Fruit fly (Drosophila melanogaster) whole organism, embryonic: Measurements from ENCODE around the gene CG7377.

Experiments
- Atf-2 ChIP-seq: fragments of 200-800 bp; sonication (Bioruptor generic); optimal IDR thresholded peaks from 2 replicates; lab custom pipeline; 2016; ENCODE audit warnings: missing biosample characterization, missing genetic modification characterization
- Atf3 ChIP-seq: fragments of 200-800 bp; sonication (Bioruptor generic); optimal IDR thresholded peaks from 3 replicates; lab custom pipeline; 2016; ENCODE audit warnings: missing biosample characterization, missing genetic modification characterization
- CG11093 ChIP-seq: fragments of 200-800 bp; sonication (Bioruptor generic); IDR thresholded peaks from 3 replicates; pipeline ENCODE4 v1.3.6; 2022; ENCODE audit warnings: missing biosample characterization, missing genetic modification characterization
- CG12155 ChIP-seq: fragments of 200-800 bp; sonication (Bioruptor generic); optimal IDR thresholded peaks from 3 replicates; lab custom pipeline; 2016; ENCODE audit warnings: missing biosample characterization, missing genetic modification characterization
- CG12391 ChIP-seq: fragments of 200-800 bp; sonication (Bioruptor generic); optimal IDR thresholded peaks from 3 replicates; lab custom pipeline; 2018; ENCODE audit warnings: missing biosample characterization, mild to moderate bottlenecking, missing genetic modification characterization, moderate library complexity
- CG14050 ChIP-seq: fragments of 200-800 bp; sonication (Bioruptor generic); IDR thresholded peaks from 3 replicates; pipeline ENCODE4 v1.3.6; 2022; ENCODE audit warnings: missing biosample characterization, missing genetic modification characterization
- CG1529 ChIP-seq: fragments of 200-800 bp; sonication (Bioruptor generic); optimal IDR thresholded peaks from 3 replicates; lab custom pipeline; 2018; ENCODE audit warnings: missing biosample characterization, missing genetic modification characterization
- CG15601 ChIP-seq: fragments of 200-800 bp; sonication (Bioruptor generic); optimal IDR thresholded peaks from 3 replicates; lab custom pipeline; 2019; ENCODE audit warnings: missing biosample characterization, mild to moderate bottlenecking, missing genetic modification characterization, moderate library complexity
- CG15696 ChIP-seq: fragments of 200-800 bp; sonication (Bioruptor generic); optimal IDR thresholded peaks from 2 replicates; lab custom pipeline; 2019; ENCODE audit warnings: missing biosample characterization, mild to moderate bottlenecking, missing genetic modification characterization, moderate library complexity
- CG1603 ChIP-seq: fragments of 200-800 bp; sonication (Bioruptor generic); optimal IDR thresholded peaks from 2 replicates; lab custom pipeline; 2019; ENCODE audit warnings: missing biosample characterization, mild to moderate bottlenecking, missing genetic modification characterization, moderate library complexity
- CG18011 ChIP-seq: fragments of 200-800 bp; sonication (Bioruptor generic); optimal IDR thresholded peaks from 2 replicates; lab custom pipeline; 2017; ENCODE audit warnings: missing biosample characterization, missing genetic modification characterization, mild to moderate bottlenecking, moderate library complexity, missing genotype
- CG18619 ChIP-seq: fragments of 200-800 bp; sonication (Bioruptor generic); optimal IDR thresholded peaks from 3 replicates; lab custom pipeline; 2017; ENCODE audit warnings: missing biosample characterization, mild to moderate bottlenecking, missing genetic modification characterization
- CG18764 ChIP-seq: fragments of 200-800 bp; sonication (Bioruptor generic); optimal IDR thresholded peaks from 3 replicates; lab custom pipeline; 2016; ENCODE audit warnings: missing biosample characterization, missing genetic modification characterization
- CG2120 ChIP-seq: fragments of 200-800 bp; sonication (Bioruptor generic); optimal IDR thresholded peaks from 3 replicates; lab custom pipeline; 2016; ENCODE audit warnings: missing biosample characterization, missing genetic modification characterization
- CG2889 ChIP-seq: fragments of 200-800 bp; sonication (Bioruptor generic); IDR thresholded peaks from 3 replicates; pipeline ENCODE4 v1.3.6; 2022; ENCODE audit warnings: missing biosample characterization, missing genetic modification characterization
- CG30403 ChIP-seq: fragments of 200-800 bp; sonication (Bioruptor generic); optimal IDR thresholded peaks from 3 replicates; lab custom pipeline; 2016; ENCODE audit warnings: missing biosample characterization, missing genetic modification characterization
- CG32532 ChIP-seq: fragments of 200-800 bp; sonication (Bioruptor generic); IDR thresholded peaks from 2 replicates; pipeline ENCODE4 v1.3.6; 2022; ENCODE audit warnings: missing biosample characterization, missing genetic modification characterization
- CG3281 ChIP-seq: fragments of 200-800 bp; sonication (Bioruptor generic); optimal IDR thresholded peaks from 3 replicates; lab custom pipeline; 2017; ENCODE audit warnings: missing biosample characterization, mild to moderate bottlenecking, missing genetic modification characterization
- CG4404 ChIP-seq: fragments of 200-800 bp; sonication (Bioruptor generic); IDR thresholded peaks from 2 replicates; pipeline ENCODE4 v1.3.6; 2022; ENCODE audit warnings: missing biosample characterization, missing genetic modification characterization
- CG6654 ChIP-seq: fragments of 200-800 bp; sonication (Bioruptor generic); optimal IDR thresholded peaks from 2 replicates; lab custom pipeline; 2017; ENCODE audit warnings: missing biosample characterization, mild to moderate bottlenecking, missing genetic modification characterization
- CG6683 ChIP-seq: fragments of 200-800 bp; sonication (Bioruptor generic); optimal IDR thresholded peaks from 2 replicates; lab custom pipeline; 2017; ENCODE audit warnings: missing biosample characterization, mild to moderate bottlenecking, missing genetic modification characterization, missing genetic modification reagents
- CG7987 ChIP-seq: fragments of 200-800 bp; sonication (Bioruptor generic); optimal IDR thresholded peaks from 2 replicates; lab custom pipeline; 2018; ENCODE audit warnings: missing biosample characterization, mild to moderate bottlenecking, missing genetic modification characterization, moderate library complexity
- CG8359 ChIP-seq: fragments of 200-800 bp; sonication (Bioruptor generic); optimal IDR thresholded peaks from 2 replicates; lab custom pipeline; 2017; ENCODE audit warnings: missing biosample characterization, mild to moderate bottlenecking, missing genetic modification characterization, borderline replicate concordance
- CG8388 ChIP-seq: fragments of 200-800 bp; sonication (Bioruptor generic); optimal IDR thresholded peaks from 2 replicates; lab custom pipeline; 2019; ENCODE audit warnings: missing biosample characterization, mild to moderate bottlenecking, missing genetic modification characterization, moderate library complexity
- CG8924 ChIP-seq: fragments of 200-800 bp; optimal IDR thresholded peaks from 3 replicates; lab custom pipeline; 2019; ENCODE audit warnings: missing biosample characterization, mild to moderate bottlenecking, missing genetic modification characterization, moderate library complexity
- CG9437 ChIP-seq: fragments of 200-800 bp; sonication (Bioruptor generic); optimal IDR thresholded peaks from 2 replicates; lab custom pipeline; 2018; ENCODE audit warnings: missing biosample characterization, mild to moderate bottlenecking, missing genetic modification characterization
- Dek ChIP-seq: fragments of 200-800 bp; sonication (Bioruptor generic); optimal IDR thresholded peaks from 3 replicates; lab custom pipeline; 2019; ENCODE audit warnings: missing biosample characterization, mild to moderate bottlenecking, missing genetic modification characterization, moderate library complexity
- Fer2 ChIP-seq: fragments of 200-800 bp; sonication (Bioruptor generic); optimal IDR thresholded peaks from 2 replicates; lab custom pipeline; 2018; ENCODE audit warnings: missing biosample characterization, mild to moderate bottlenecking, missing genetic modification characterization, moderate library complexity
- Hsf ChIP-seq: fragments of 200-800 bp; sonication (Bioruptor generic); optimal IDR thresholded peaks from 3 replicates; lab custom pipeline; 2016; ENCODE audit warnings: missing biosample characterization, missing genetic modification characterization
- NK7.1 ChIP-seq: fragments of 200-800 bp; sonication (Bioruptor generic); optimal IDR thresholded peaks from 3 replicates; lab custom pipeline; 2016; ENCODE audit warnings: missing biosample characterization, missing genetic modification characterization
- Stat92E ChIP-seq, 3 experiments: fragments of >200 bp in 2 of 3; fragments of 200-800 bp in 1 of 3; sonication (Bioruptor generic) in 1 of 3; optimal IDR thresholded peaks; 2 replicates each; lab custom pipeline; 2017 to 2019; ENCODE audit warnings: missing biosample characterization in 3 of 3, missing genetic modification characterization in 3 of 3, mild to moderate bottlenecking in 1 of 3, moderate library complexity in 1 of 3
- Tbp ChIP-seq: fragments of >200 bp; optimal IDR thresholded peaks from 2 replicates; lab custom pipeline; 2018; ENCODE audit warnings: missing biosample characterization, missing genetic modification characterization
- bigmax ChIP-seq: fragments of 200-800 bp; sonication (Bioruptor generic); optimal IDR thresholded peaks from 2 replicates; lab custom pipeline; 2018; ENCODE audit warnings: missing biosample characterization, mild to moderate bottlenecking, missing genetic modification characterization
- eyg ChIP-seq: fragments of 200-800 bp; sonication (Bioruptor generic); optimal IDR thresholded peaks from 3 replicates; lab custom pipeline; 2016; ENCODE audit warnings: missing biosample characterization, missing genetic modification characterization
- fu2 ChIP-seq: fragments of 200-800 bp; sonication (Bioruptor generic); optimal IDR thresholded peaks from 2 replicates; lab custom pipeline; 2016; ENCODE audit warnings: missing biosample characterization, missing genetic modification characterization
- jigr1 ChIP-seq: fragments of 200-800 bp; sonication (Bioruptor generic); IDR thresholded peaks from 3 replicates; pipeline ENCODE4 v1.3.6; 2022; ENCODE audit warnings: missing biosample characterization, missing genetic modification characterization
- oc ChIP-seq: fragments of 200-800 bp; sonication (Bioruptor generic); optimal IDR thresholded peaks from 2 replicates; lab custom pipeline; 2018; ENCODE audit warnings: missing biosample characterization, mild to moderate bottlenecking, missing genetic modification characterization, moderate library complexity
- org-1 ChIP-seq: fragments of 200-800 bp; sonication (Bioruptor generic); optimal IDR thresholded peaks from 2 replicates; lab custom pipeline; 2017; ENCODE audit warnings: missing biosample characterization, missing genetic modification characterization
- pan ChIP-seq, 4 experiments: fragments of >200 bp in 3 of 4; fragments of 200-800 bp in 1 of 4; sonication (Bioruptor generic) in 1 of 4; optimal IDR thresholded peaks in 3 of 4; IDR thresholded peaks in 1 of 4; 2 replicates each; pipeline versions ENCODE4 v1.3.6 to Lab custom; 2017 to 2022; ENCODE audit warnings: missing biosample characterization in 2 of 4, missing genetic modification characterization in 2 of 4, mixed read lengths in 1 of 4
- psq ChIP-seq: fragments of 200-800 bp; sonication (Bioruptor generic); optimal IDR thresholded peaks from 2 replicates; lab custom pipeline; 2017; ENCODE audit warnings: missing biosample characterization, missing genetic modification characterization
- row ChIP-seq: fragments of 200-800 bp; sonication (Bioruptor generic); IDR thresholded peaks from 3 replicates; pipeline ENCODE4 v1.3.6; 2022; ENCODE audit warnings: missing biosample characterization, missing genetic modification characterization
- sima ChIP-seq: fragments of 200-800 bp; sonication (Bioruptor generic); optimal IDR thresholded peaks from 2 replicates; lab custom pipeline; 2016; ENCODE audit warnings: missing biosample characterization, missing genetic modification characterization
- slbo ChIP-seq: fragments of 200-800 bp; sonication (Bioruptor generic); IDR thresholded peaks from 2 replicates; pipeline ENCODE4 v1.3.6; 2022; ENCODE audit warnings: missing biosample characterization, missing genetic modification characterization
- so ChIP-seq: fragments of 200-800 bp; sonication (Bioruptor generic); IDR thresholded peaks from 3 replicates; pipeline ENCODE4 v1.3.6; 2022; ENCODE audit warnings: missing biosample characterization, missing genetic modification characterization
- tio ChIP-seq: fragments of 200-800 bp; sonication (Bioruptor generic); optimal IDR thresholded peaks from 2 replicates; lab custom pipeline; 2017; ENCODE audit warnings: missing biosample characterization, missing genetic modification characterization, inconsistent platforms
- tna ChIP-seq: fragments of 200-800 bp; sonication (Bioruptor generic); IDR thresholded peaks from 2 replicates; pipeline ENCODE4 v1.3.6; 2022; ENCODE audit warnings: missing biosample characterization, missing genetic modification characterization; ENCODE audit not compliant: partially characterized antibody
- trem ChIP-seq: fragments of 200-800 bp; optimal IDR thresholded peaks from 3 replicates; lab custom pipeline; 2019; ENCODE audit warnings: missing biosample characterization, mild to moderate bottlenecking, missing genetic modification characterization, moderate library complexity
- vnd ChIP-seq: fragments of 200-800 bp; sonication (Bioruptor generic); IDR thresholded peaks from 3 replicates; pipeline ENCODE4 v1.3.6; 2022; ENCODE audit warnings: missing biosample characterization, missing genetic modification characterization; ENCODE audit not compliant: partially characterized antibody
- yki ChIP-seq: fragments of >200 bp; optimal IDR thresholded peaks from 3 replicates; lab custom pipeline; 2018

Gene CG7377

dm6 chr3L:11552996-11553671 lies 36.4 kb upstream of the CG7377 start (continued):
- TF ChIP-seq CG2889 (GFP tag; lab: Robert Waterston, UW) (no peak), CG18011 (GFP tag; lab: Kevin White, UChicago) (no peak), CG9437 (GFP tag; lab: Kevin White, UChicago) (no peak), CG12391 (tag; lab: Kevin White, UChicago) (peak; percentile 10), Hsf (GFP tag; lab: Kevin White, UChicago) (no peak), CG15696 (tag; lab: Kevin White, UChicago) (no peak), CG2120 (GFP tag; lab: Kevin White, UChicago) (no peak), slbo (GFP tag; lab: Robert Waterston, UW) (peak; percentile 29; the same call in 1 of the 2 replicates), Dek (tag; lab: Kevin White, UChicago) (peak; percentile 21), CG3281 (no peak), trem (tag; lab: Kevin White, UChicago) (peak; percentile 14), CG12155 (GFP tag; lab: Kevin White, UChicago) (peak; percentile 25), fu2 (GFP tag; lab: Kevin White, UChicago) (no peak), pan (optimal IDR thresholded peaks at IDR 0.05; lab: Kevin White, UChicago) (no peak), pan (GFP tag; optimal IDR thresholded peaks at IDR 0.05 in 1 of 2, IDR thresholded peaks at IDR 0.05 in 1 of 2) (peak in 1 of 2 experiments; percentile 36), CG32532 (GFP tag; lab: Robert Waterston, UW) (0 out of 2 replicates have a peak, but pooled peaks have one; percentile 31), yki (lab: Kevin White, UChicago) (peak; percentile 96), CG8388 (no peak), CG4404 (GFP tag; lab: Robert Waterston, UW) (no peak), tio (GFP tag; lab: Kevin White, UChicago) (no peak), tna (GFP tag; lab: Robert Waterston, UW) (peak; percentile 34; the same call in 1 of the 2 replicates), CG15601 (no peak), NK7.1 (no peak), so (peak; percentile 79; the same call in 2 of the 3 replicates), oc (tag; lab: Kevin White, UChicago) (peak; percentile 39), vnd (no peak), CG8924 (peak; percentile 29), Tbp (peak; percentile 18), CG1529 (GFP tag; lab: Kevin White, UChicago) (peak; percentile 32), CG6654 (GFP tag; lab: Kevin White, UChicago) (no peak), Atf-2 (no peak), CG30403 (no peak), Fer2 (tag; lab: Kevin White, UChicago) (no peak), Stat92E (GFP tag; optimal IDR thresholded peaks at IDR 0.05; lab: Kevin White, UChicago) (peak in 1 of 3 experiments; percentile 70), CG8359 (GFP tag; lab: Kevin White, UChicago) (no peak), Atf3 (GFP tag; lab: Kevin White, UChicago) (no peak), sima (GFP tag; lab: Kevin White, UChicago) (no peak), bigmax (GFP tag; lab: Kevin White, UChicago) (peak; percentile 0), eyg (no peak), CG18619 (no peak), CG11093 (GFP tag; lab: Robert Waterston, UW) (no peak), CG1603 (tag; lab: Kevin White, UChicago) (no peak), jigr1 (GFP tag; lab: Robert Waterston, UW) (no peak), CG6683 (GFP tag; lab: Kevin White, UChicago) (peak; percentile 39), row (GFP tag; lab: Robert Waterston, UW) (no peak; the same call in 2 of the 3 replicates), org-1 (peak; percentile 17), CG14050 (GFP tag; lab: Robert Waterston, UW) (no peak), psq (GFP tag; lab: Kevin White, UChicago) (peak; percentile 74), CG7987 (GFP tag; lab: Kevin White, UChicago) (no peak), CG18764 (GFP tag; lab: Kevin White, UChicago) (no peak)
